Fruit fly (Drosophila melanogaster) whole organism, embryonic: ENCODE data around the gene CG42554.

ENCODE experiments used
- Atf6 ChIP-seq: fragments of 200-800 bp; sonication (Bioruptor generic); IDR thresholded peaks from 2 replicates; pipeline ENCODE4 v1.3.6; 2022; ENCODE audit warnings: missing biosample characterization, missing genetic modification characterization
- BEAF-32 ChIP-seq: fragments of 200-800 bp; sonication (Bioruptor generic); optimal IDR thresholded peaks from 3 replicates; lab custom pipeline; 2017; ENCODE audit warnings: missing biosample characterization, missing genetic modification characterization, mild to moderate bottlenecking, moderate library complexity, missing genetic modification reagents
- Bgb ChIP-seq: fragments of 200-800 bp; sonication (Bioruptor generic); IDR thresholded peaks from 2 replicates; pipeline ENCODE4 v1.3.6; 2022; ENCODE audit warnings: missing biosample characterization, missing genetic modification characterization; ENCODE audit not compliant: partially characterized antibody
- BtbVII ChIP-seq: fragments of 200-800 bp; sonication (Bioruptor generic); optimal IDR thresholded peaks from 3 replicates; lab custom pipeline; 2017; ENCODE audit warnings: missing biosample characterization, mild to moderate bottlenecking, missing genetic modification characterization
- CG11456 ChIP-seq: fragments of 200-800 bp; sonication (Bioruptor generic); IDR thresholded peaks from 3 replicates; pipeline ENCODE4 v1.3.6; 2022; ENCODE audit warnings: missing biosample characterization, missing genetic modification characterization
- CG11696 ChIP-seq: fragments of 200-800 bp; sonication (Bioruptor generic); IDR thresholded peaks from 2 replicates; pipeline ENCODE4 v1.3.6; 2022; ENCODE audit warnings: missing biosample characterization, missing genetic modification characterization
- CG12236 ChIP-seq: fragments of 200-800 bp; sonication (Bioruptor generic); optimal IDR thresholded peaks from 2 replicates; lab custom pipeline; 2016; ENCODE audit warnings: missing biosample characterization, missing genetic modification characterization
- CG12391 ChIP-seq: fragments of 200-800 bp; sonication (Bioruptor generic); optimal IDR thresholded peaks from 3 replicates; lab custom pipeline; 2018; ENCODE audit warnings: missing biosample characterization, mild to moderate bottlenecking, missing genetic modification characterization, moderate library complexity
- CG13287 ChIP-seq: fragments of 200-800 bp; sonication (Bioruptor generic); IDR thresholded peaks from 2 replicates; pipeline ENCODE4 v1.3.6; 2022; ENCODE audit warnings: missing biosample characterization, missing genetic modification characterization; ENCODE audit not compliant: partially characterized antibody
- CG14710 ChIP-seq: fragments of 200-800 bp; sonication (Bioruptor generic); optimal IDR thresholded peaks from 3 replicates; lab custom pipeline; 2019; ENCODE audit warnings: missing biosample characterization, mild to moderate bottlenecking, missing genetic modification characterization, moderate library complexity
- CG16813 ChIP-seq: fragments of 200-800 bp; sonication (Bioruptor generic); IDR thresholded peaks from 3 replicates; pipeline ENCODE4 v1.3.6; 2022; ENCODE audit warnings: missing biosample characterization, missing genetic modification characterization; ENCODE audit not compliant: partially characterized antibody
- CG17186 ChIP-seq: fragments of 200-800 bp; sonication (Bioruptor generic); optimal IDR thresholded peaks from 3 replicates; lab custom pipeline; 2017; ENCODE audit warnings: missing biosample characterization, missing genetic modification reagents, missing genetic modification characterization
- CG17829 ChIP-seq: fragments of 200-800 bp; optimal IDR thresholded peaks from 2 replicates; lab custom pipeline; 2019; ENCODE audit warnings: missing biosample characterization, mild to moderate bottlenecking, missing genetic modification characterization, moderate library complexity
- CG18262 ChIP-seq: fragments of 200-800 bp; optimal IDR thresholded peaks from 3 replicates; lab custom pipeline; 2019; ENCODE audit warnings: missing biosample characterization, mild to moderate bottlenecking, missing genetic modification characterization, moderate library complexity
- CG32532 ChIP-seq: fragments of 200-800 bp; sonication (Bioruptor generic); IDR thresholded peaks from 2 replicates; pipeline ENCODE4 v1.3.6; 2022; ENCODE audit warnings: missing biosample characterization, missing genetic modification characterization
- CG34376 ChIP-seq: fragments of 200-800 bp; sonication (Bioruptor generic); optimal IDR thresholded peaks from 2 replicates; lab custom pipeline; 2018; ENCODE audit warnings: missing biosample characterization, mild to moderate bottlenecking, missing genetic modification characterization
- CG42726 ChIP-seq: fragments of 200-800 bp; sonication (Bioruptor generic); IDR thresholded peaks from 2 replicates; pipeline ENCODE4 v1.3.6; 2022; ENCODE audit warnings: missing biosample characterization, missing genetic modification characterization; ENCODE audit not compliant: partially characterized antibody
- CG8765 ChIP-seq: fragments of 200-800 bp; sonication (Bioruptor generic); IDR thresholded peaks from 2 replicates; pipeline ENCODE4 v1.3.6; 2022; ENCODE audit warnings: missing biosample characterization, missing genetic modification characterization
- Dll ChIP-seq: fragments of 200-800 bp; sonication (Bioruptor generic); IDR thresholded peaks from 4 replicates; pipeline ENCODE4 v1.3.6; 2022; ENCODE audit warnings: missing biosample characterization, missing genetic modification characterization; ENCODE audit not compliant: partially characterized antibody
- Elba2 ChIP-seq: fragments of 200-800 bp; sonication (Bioruptor generic); optimal IDR thresholded peaks from 3 replicates; lab custom pipeline; 2016; ENCODE audit warnings: missing biosample characterization, missing genetic modification characterization
- Fer3 ChIP-seq: fragments of 200-800 bp; sonication (Bioruptor generic); optimal IDR thresholded peaks from 2 replicates; lab custom pipeline; 2018; ENCODE audit warnings: missing biosample characterization, mild to moderate bottlenecking, missing genetic modification characterization, moderate library complexity
- GATAe ChIP-seq: fragments of 200-800 bp; sonication (Bioruptor generic); conservative IDR thresholded peaks from 2 replicates; pipeline ENCODE4 v1.3.6; 2022; ENCODE audit warnings: missing biosample characterization, missing genetic modification characterization
- Lhr ChIP-seq: fragments of 200-800 bp; sonication (Bioruptor generic); optimal IDR thresholded peaks from 3 replicates; lab custom pipeline; 2017; ENCODE audit warnings: mild to moderate bottlenecking, missing biosample characterization, missing genetic modification reagents, missing genetic modification characterization
- Meics ChIP-seq: fragments of 200-800 bp; sonication (Bioruptor generic); optimal IDR thresholded peaks from 2 replicates; lab custom pipeline; 2017; ENCODE audit warnings: missing biosample characterization, mild to moderate bottlenecking, missing genetic modification characterization
- Sox102F ChIP-seq: fragments of 200-800 bp; sonication (Bioruptor generic); optimal IDR thresholded peaks from 2 replicates; lab custom pipeline; 2018; ENCODE audit warnings: missing biosample characterization, mild to moderate bottlenecking, missing genetic modification characterization, moderate library complexity
- Spps ChIP-seq: fragments of 200-800 bp; sonication (Bioruptor generic); optimal IDR thresholded peaks from 2 replicates; lab custom pipeline; 2018; ENCODE audit warnings: missing biosample characterization, mild to moderate bottlenecking, missing genetic modification characterization
- Sry-β ChIP-seq: fragments of 200-800 bp; sonication (Bioruptor generic); optimal IDR thresholded peaks from 2 replicates; lab custom pipeline; 2018; ENCODE audit warnings: missing biosample characterization, mild to moderate bottlenecking, missing genetic modification characterization, moderate library complexity
- Stat92E ChIP-seq, 3 experiments: fragments of >200 bp in 2 of 3; fragments of 200-800 bp in 1 of 3; sonication (Bioruptor generic) in 1 of 3; optimal IDR thresholded peaks; 2 replicates each; lab custom pipeline; 2017 to 2019; ENCODE audit warnings: missing biosample characterization in 3 of 3, missing genetic modification characterization in 3 of 3, mild to moderate bottlenecking in 1 of 3, moderate library complexity in 1 of 3
- YL-1 ChIP-seq: fragments of 200-800 bp; sonication (Bioruptor generic); optimal IDR thresholded peaks from 3 replicates; lab custom pipeline; 2017; ENCODE audit warnings: missing biosample characterization, mild to moderate bottlenecking, missing genetic modification characterization
- cato ChIP-seq: fragments of 200-800 bp; sonication (Bioruptor generic); optimal IDR thresholded peaks from 2 replicates; lab custom pipeline; 2016; ENCODE audit warnings: missing biosample characterization, missing genetic modification characterization, borderline replicate concordance
- chinmo ChIP-seq: fragments of 200-800 bp; sonication (Bioruptor generic); IDR thresholded peaks from 4 replicates; pipeline ENCODE4 v1.3.6; 2022; ENCODE audit warnings: missing biosample characterization, missing genetic modification characterization; ENCODE audit not compliant: partially characterized antibody
- chm ChIP-seq: fragments of 200-800 bp; sonication (Bioruptor generic); IDR thresholded peaks from 2 replicates; pipeline ENCODE4 v1.3.6; 2022; ENCODE audit warnings: missing biosample characterization, missing genetic modification characterization
- ci ChIP-seq: fragments of 200-800 bp; sonication (Bioruptor generic); IDR thresholded peaks from 3 replicates; pipeline ENCODE4 v1.3.6; 2022; ENCODE audit warnings: missing biosample characterization, missing genetic modification characterization
- danr ChIP-seq: fragments of 200-800 bp; sonication (Bioruptor generic); IDR thresholded peaks from 2 replicates; pipeline ENCODE4 v1.3.6; 2022; ENCODE audit warnings: missing biosample characterization, missing genetic modification characterization
- dm ChIP-seq: fragments of 200-800 bp; sonication (Bioruptor generic); optimal IDR thresholded peaks from 3 replicates; lab custom pipeline; 2016; ENCODE audit warnings: missing biosample characterization, missing genetic modification characterization
- hb ChIP-seq: fragments of 200-800 bp; sonication (Bioruptor generic); IDR thresholded peaks from 3 replicates; pipeline ENCODE4 v1.3.6; 2022; ENCODE audit warnings: missing biosample characterization, missing genetic modification characterization; ENCODE audit not compliant: partially characterized antibody
- prd ChIP-seq, 3 experiments: fragments of >200 bp in 2 of 3; fragments of 200-800 bp in 1 of 3; sonication (Bioruptor generic) in 1 of 3; optimal IDR thresholded peaks in 2 of 3; IDR thresholded peaks in 1 of 3; 2 replicates in 2 of 3; 3 replicates in 1 of 3; pipeline versions ENCODE4 v1.3.6 to Lab custom; 2017 to 2022; ENCODE audit warnings: missing biosample characterization in 1 of 3, missing genetic modification characterization in 1 of 3
- ranshi ChIP-seq: fragments of 200-800 bp; sonication (Bioruptor generic); IDR thresholded peaks from 2 replicates; pipeline ENCODE4 v1.3.6; 2022; ENCODE audit warnings: missing biosample characterization, missing genetic modification characterization
- sens ChIP-seq: fragments of 200-800 bp; sonication (Bioruptor generic); peaks from one replicate; lab custom pipeline; 2016; ENCODE audit warnings: missing biosample characterization, missing genetic modification characterization
- sim ChIP-seq: fragments of 200-800 bp; sonication (Bioruptor generic); IDR thresholded peaks from 2 replicates; pipeline ENCODE4 v1.3.6; 2022; ENCODE audit warnings: missing biosample characterization, missing genetic modification characterization
- slbo ChIP-seq: fragments of 200-800 bp; sonication (Bioruptor generic); IDR thresholded peaks from 2 replicates; pipeline ENCODE4 v1.3.6; 2022; ENCODE audit warnings: missing biosample characterization, missing genetic modification characterization
- ssp ChIP-seq: fragments of 200-800 bp; sonication (Bioruptor generic); IDR thresholded peaks from 2 replicates; pipeline ENCODE4 v1.3.6; 2022; ENCODE audit warnings: missing biosample characterization, missing genetic modification characterization
- unc-4 ChIP-seq: fragments of 200-800 bp; sonication (Bioruptor generic); IDR thresholded peaks from 2 replicates; pipeline ENCODE4 v1.3.6; 2022; ENCODE audit warnings: missing biosample characterization, missing genetic modification characterization; ENCODE audit not compliant: partially characterized antibody
- vnd ChIP-seq: fragments of 200-800 bp; sonication (Bioruptor generic); IDR thresholded peaks from 3 replicates; pipeline ENCODE4 v1.3.6; 2022; ENCODE audit warnings: missing biosample characterization, missing genetic modification characterization; ENCODE audit not compliant: partially characterized antibody
- zen ChIP-seq: fragments of 200-800 bp; sonication (Bioruptor generic); optimal IDR thresholded peaks from 3 replicates; lab custom pipeline; 2018; ENCODE audit warnings: missing biosample characterization, mild to moderate bottlenecking, missing genetic modification characterization, moderate library complexity

CG42554 gene

DNA sequence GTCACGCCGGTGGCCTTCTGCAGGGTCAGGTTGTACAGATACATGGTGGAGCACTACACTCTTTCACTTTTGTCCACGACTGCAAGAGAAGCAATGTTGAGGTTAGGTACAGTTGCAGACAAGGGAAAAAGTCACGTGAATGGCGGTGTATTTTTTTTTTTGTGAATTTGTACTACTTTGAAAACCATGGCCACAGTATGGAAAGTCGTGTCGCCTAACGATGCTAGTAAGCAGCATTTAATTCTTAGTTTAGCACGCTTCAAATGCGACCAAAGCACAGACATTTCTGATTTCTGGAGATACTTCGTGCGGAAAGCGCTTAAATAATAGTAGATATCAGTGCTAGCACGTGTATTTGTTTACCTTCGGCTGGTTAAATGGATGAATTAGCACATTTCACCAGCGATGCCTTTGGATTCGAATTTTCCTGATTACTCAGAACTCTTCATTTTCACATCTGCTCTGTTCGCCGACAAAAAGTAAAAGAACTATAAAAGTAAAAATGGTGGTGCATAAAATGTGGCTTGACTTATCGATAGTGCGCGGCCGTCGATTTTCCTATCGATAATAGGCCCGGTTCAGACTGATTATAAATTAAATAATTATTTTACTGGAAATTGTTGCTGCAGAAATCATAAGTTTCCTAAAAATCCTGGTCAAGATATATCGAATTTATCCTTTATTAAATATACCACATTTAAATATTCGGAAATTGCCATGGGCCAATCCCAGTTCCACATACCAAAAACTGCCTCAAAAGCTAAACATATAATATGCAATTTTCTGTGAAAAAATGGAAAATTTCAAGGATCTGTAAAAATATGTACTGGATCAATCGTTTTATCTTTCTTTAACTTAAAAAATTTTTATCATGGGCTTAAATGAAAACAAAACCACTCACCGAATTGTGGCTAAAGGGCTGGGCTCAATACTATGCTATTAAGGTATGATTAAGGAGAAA is 2.3 kb upstream of the CG42554 start, which contains the start of gene Sf3b3 (continued):
- peak; percentile 4 for TF ChIP-seq CG12391 (tag; lab: Kevin White, UChicago)
- TF ChIP-seq YL-1 (GFP tag; lab: Kevin White, UChicago): peak; percentile 70
- TF ChIP-seq CG42726 (GFP tag; lab: Robert Waterston, UW): peak; percentile 64
- peak; percentile 57; the same call in 2 of the 3 replicates for TF ChIP-seq vnd (GFP tag; lab: Robert Waterston, UW)
- no peak for TF ChIP-seq Fer3
- TF ChIP-seq chm (GFP tag; lab: Robert Waterston, UW): peak; percentile 58; the same call in 1 of the 2 replicates
- peak; percentile 50 for TF ChIP-seq unc-4 (GFP tag; lab: Robert Waterston, UW)
- peak; percentile 35; the same call in 1 of the 2 replicates for TF ChIP-seq CG32532
- TF ChIP-seq Elba2 (GFP tag; lab: Kevin White, UChicago): no peak
- TF ChIP-seq zen (tag; lab: Kevin White, UChicago): peak; percentile 24
- TF ChIP-seq cato (GFP tag; lab: Kevin White, UChicago): no peak
- 0 out of 3 replicates have a peak, but pooled peaks have one; percentile 3 for TF ChIP-seq CG11456 (GFP tag; lab: Robert Waterston, UW)
- TF ChIP-seq ssp: peak; percentile 78
- TF ChIP-seq Sox102F (GFP tag; lab: Kevin White, UChicago): no peak
- TF ChIP-seq CG16813: peak; percentile 54
- 0 out of 2 replicates have a peak, but pooled peaks have one; percentile 35 for TF ChIP-seq CG11696
- TF ChIP-seq sim: no peak
- TF ChIP-seq chinmo: 0 out of 4 replicates have a peak, but pooled peaks have one; percentile 10
- TF ChIP-seq hb (GFP tag; lab: Robert Waterston, UW): peak; percentile 38; the same call in 1 of the 3 replicates
- TF ChIP-seq slbo (GFP tag; lab: Robert Waterston, UW): peak; percentile 47
- TF ChIP-seq CG18262 (tag; lab: Kevin White, UChicago): peak; percentile 12
- TF ChIP-seq ci (GFP tag; lab: Robert Waterston, UW): peak; percentile 41; the same call in 1 of the 3 replicates
- TF ChIP-seq Stat92E (GFP tag; optimal IDR thresholded peaks at IDR 0.05; lab: Kevin White, UChicago): peak in 1 of 3 experiments; percentile 59
- TF ChIP-seq Meics: peak; percentile 1
- TF ChIP-seq Sry-β (GFP tag; lab: Kevin White, UChicago): peak; percentile 81
- TF ChIP-seq CG34376 (GFP tag; lab: Kevin White, UChicago): peak; percentile 34
- TF ChIP-seq ranshi (GFP tag; lab: Robert Waterston, UW): 0 out of 2 replicates have a peak, but pooled peaks have one; percentile 21
- TF ChIP-seq CG14710 (tag; lab: Kevin White, UChicago): peak; percentile 27
- TF ChIP-seq BEAF-32 (GFP tag; lab: Kevin White, UChicago): peak; percentile 69
- TF ChIP-seq prd (optimal IDR thresholded peaks at IDR 0.05; lab: Kevin White, UChicago): no peak
- TF ChIP-seq prd (GFP tag; IDR thresholded peaks at IDR 0.05; lab: Robert Waterston, UW): peak; percentile 55
- no peak for TF ChIP-seq GATAe (GFP tag; lab: Robert Waterston, UW)
- no peak; the same call in 1 of the 2 replicates for TF ChIP-seq Atf6
- peak; percentile 81 for TF ChIP-seq dm (GFP tag; lab: Kevin White, UChicago)
- no peak for TF ChIP-seq Lhr (GFP tag; lab: Kevin White, UChicago)
- peak; percentile 42 for TF ChIP-seq CG17829 (tag; lab: Kevin White, UChicago)
- no peak for TF ChIP-seq Spps
- TF ChIP-seq CG12236 (GFP tag; lab: Kevin White, UChicago): no peak
- peak; percentile 68; the same call in 3 of the 4 replicates for TF ChIP-seq Dll
- peak; percentile 7 for TF ChIP-seq BtbVII (GFP tag; lab: Kevin White, UChicago)
- TF ChIP-seq CG17186 (GFP tag; lab: Kevin White, UChicago): peak; percentile 27
- TF ChIP-seq danr (GFP tag; lab: Robert Waterston, UW): no peak
- TF ChIP-seq Bgb (GFP tag; lab: Robert Waterston, UW): peak; percentile 73
- TF ChIP-seq CG8765 (GFP tag; lab: Robert Waterston, UW): no peak
- TF ChIP-seq CG13287 (GFP tag; lab: Robert Waterston, UW): peak; percentile 60
- peak; percentile 91 for TF ChIP-seq sens
